Worm (Caenorhabditis elegans): ENCODE data around the gene T28A11.18.

DNA sequence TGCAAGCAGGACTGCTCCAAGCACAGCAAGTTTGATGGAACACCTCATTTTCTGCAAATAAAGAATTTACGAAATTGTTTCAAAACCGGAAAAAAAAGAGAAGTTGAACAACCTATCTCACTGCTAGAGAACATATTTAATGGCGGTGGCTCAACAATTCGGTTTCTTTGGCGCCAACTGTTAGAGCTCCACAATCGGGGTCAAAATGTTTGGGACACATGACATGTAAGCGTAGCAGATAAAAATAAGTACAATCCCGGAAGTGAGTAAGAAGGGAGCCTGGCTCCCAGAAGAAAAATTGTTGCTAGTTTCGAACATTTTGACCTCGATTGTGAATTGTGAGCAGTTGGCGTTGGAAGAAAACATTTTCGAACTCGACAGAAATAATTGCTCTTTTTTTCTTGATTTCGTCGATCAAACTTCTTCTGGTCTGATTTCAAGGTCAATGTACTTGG, 8.7 kb downstream of the T28A11.18 start, which contains the start of gene T28A11.16:
- TF ChIP-seq ets-5 (GFP tag; IDR thresholded peaks at IDR 0.05), result no peak
- no peak for TF ChIP-seq nhr-76 (tag; optimal IDR thresholded peaks at IDR 0.05)
- TF ChIP-seq elt-2 (tag; optimal IDR thresholded peaks at IDR 0.05), result no peak
- no peak for TF ChIP-seq fos-1 (tag; optimal IDR thresholded peaks at IDR 0.05)
